Fruit fly (Drosophila melanogaster): ENCODE measurements around the gene Dph4.

Gene Dph4

dm6 chr3R:5672658-5673217 is 48.8 kb upstream of the Dph4 start (continued):
- no peak for TF ChIP-seq Elba2 (GFP tag; optimal IDR thresholded peaks at IDR 0.05)
- peak; percentile 86 for TF ChIP-seq CG3281 (GFP tag; optimal IDR thresholded peaks at IDR 0.05)
- TF ChIP-seq CG9817 (tag; optimal IDR thresholded peaks at IDR 0.05): no peak
- TF ChIP-seq CG3065 (GFP tag; optimal IDR thresholded peaks at IDR 0.05): peak; percentile 55
- no peak for TF ChIP-seq CG12155 (GFP tag; optimal IDR thresholded peaks at IDR 0.05)
- TF ChIP-seq peb (GFP tag; IDR thresholded peaks at IDR 0.05): no peak
- TF ChIP-seq jigr1 (GFP tag; IDR thresholded peaks at IDR 0.05): no peak
- TF ChIP-seq bowl (GFP tag; IDR thresholded peaks at IDR 0.05): peak; percentile 36; the same call in 1 of the 2 replicates
- TF ChIP-seq cas (GFP tag; IDR thresholded peaks at IDR 0.05): no peak
- TF ChIP-seq CG8478 (optimal IDR thresholded peaks at IDR 0.05): no peak
- TF ChIP-seq Doc2 (GFP tag; IDR thresholded peaks at IDR 0.05): no peak
- TF ChIP-seq CG11093 (GFP tag; IDR thresholded peaks at IDR 0.05): peak; percentile 36; the same call in 1 of the 3 replicates
- no peak; the same call in 2 of the 3 replicates for TF ChIP-seq ase (GFP tag; IDR thresholded peaks at IDR 0.05)
- TF ChIP-seq zfh1 (GFP tag; IDR thresholded peaks at IDR 0.05): no peak
- no peak for TF ChIP-seq hbn (GFP tag; IDR thresholded peaks at IDR 0.05; ENCODE audit: partially characterized antibody)
- TF ChIP-seq CG15696 (tag; optimal IDR thresholded peaks at IDR 0.05): peak; percentile 80
- TF ChIP-seq sd (tag; optimal IDR thresholded peaks at IDR 0.05): no peak
- TF ChIP-seq ci (GFP tag; IDR thresholded peaks at IDR 0.05): peak; percentile 90
- peak; percentile 83 for TF ChIP-seq org-1 (GFP tag; optimal IDR thresholded peaks at IDR 0.05)
- no peak for TF ChIP-seq danr (GFP tag; IDR thresholded peaks at IDR 0.05)
- TF ChIP-seq ara (GFP tag; IDR thresholded peaks at IDR 0.05): peak; percentile 66
- TF ChIP-seq CG12769 (tag; optimal IDR thresholded peaks at IDR 0.05): no peak
- peak; percentile 81 for TF ChIP-seq onecut (GFP tag; IDR thresholded peaks at IDR 0.05)
- peak; percentile 46; the same call in 1 of the 2 replicates for TF ChIP-seq CG10321 (GFP tag; IDR thresholded peaks at IDR 0.05)
- peak; percentile 44 for TF ChIP-seq CG10267 (tag; optimal IDR thresholded peaks at IDR 0.05)
- peak; percentile 39 for TF ChIP-seq CG13775 (GFP tag; optimal IDR thresholded peaks at IDR 0.05)
- TF ChIP-seq ind (GFP tag; optimal IDR thresholded peaks at IDR 0.05): peak; percentile 20
- TF ChIP-seq Sin3A (optimal IDR thresholded peaks at IDR 0.05): no peak
- 0 out of 2 replicates have a peak, but pooled peaks have one; percentile 14 for TF ChIP-seq Ptx1 (GFP tag; IDR thresholded peaks at IDR 0.05)
- TF ChIP-seq CG6254 (GFP tag; optimal IDR thresholded peaks at IDR 0.05): peak; percentile 66
- TF ChIP-seq ro (GFP tag; IDR thresholded peaks at IDR 0.05): no peak
- peak; percentile 31; the same call in 1 of the 2 replicates for TF ChIP-seq Bgb (GFP tag; IDR thresholded peaks at IDR 0.05; ENCODE audit: partially characterized antibody)
- TF ChIP-seq D19B (GFP tag; optimal IDR thresholded peaks at IDR 0.05): peak; percentile 40
- TF ChIP-seq CTCF (GFP tag; optimal IDR thresholded peaks at IDR 0.05): peak; percentile 47
- no peak for TF ChIP-seq zen2 (GFP tag; IDR thresholded peaks at IDR 0.05; ENCODE audit: partially characterized antibody)
- TF ChIP-seq sima (GFP tag; optimal IDR thresholded peaks at IDR 0.05): peak; percentile 32
- TF ChIP-seq CG14667 (GFP tag; IDR thresholded peaks at IDR 0.05): no peak
- peak; percentile 82 for TF ChIP-seq CG8924 (tag; optimal IDR thresholded peaks at IDR 0.05)
- peak; percentile 50 for TF ChIP-seq dmrt11E (tag; optimal IDR thresholded peaks at IDR 0.05)
- no peak for TF ChIP-seq pan (optimal IDR thresholded peaks at IDR 0.05)
- TF ChIP-seq pan (GFP tag; optimal IDR thresholded peaks at IDR 0.05 in 1 of 2, IDR thresholded peaks at IDR 0.05 in 1 of 2): peak in 1 of 2 experiments; percentile 47
- peak; percentile 42 for TF ChIP-seq CG4424 (GFP tag; optimal IDR thresholded peaks at IDR 0.05)
- peak; percentile 50 for TF ChIP-seq grau (tag; optimal IDR thresholded peaks at IDR 0.05)
- peak; percentile 72 for TF ChIP-seq CG15514 (GFP tag; optimal IDR thresholded peaks at IDR 0.05)
- no peak; the same call in 1 of the 2 replicates for TF ChIP-seq CG11696 (GFP tag; IDR thresholded peaks at IDR 0.05)
- 0 out of 3 replicates have a peak, but pooled peaks have one; percentile 42 for TF ChIP-seq z (GFP tag; IDR thresholded peaks at IDR 0.05)
- 0 out of 2 replicates have a peak, but pooled peaks have one; percentile 24 for TF ChIP-seq wdn (GFP tag; IDR thresholded peaks at IDR 0.05)
- peak; percentile 45; the same call in 1 of the 3 replicates for TF ChIP-seq sr (GFP tag; IDR thresholded peaks at IDR 0.05)
- no peak for TF ChIP-seq klu (GFP tag; IDR thresholded peaks at IDR 0.05)
- TF ChIP-seq CG9727 (GFP tag; optimal IDR thresholded peaks at IDR 0.05): peak; percentile 80
- no peak for TF ChIP-seq zfh2 (GFP tag; optimal IDR thresholded peaks at IDR 0.05)
- peak; percentile 48 for TF ChIP-seq CG7786 (GFP tag; optimal IDR thresholded peaks at IDR 0.05)
